Comparison of ENCODE assay signal across 2 fruit fly cellular contexts in genomic region chrX:8694066-8694822, dm6.
A peak's percentile ranks its signal among the peaks of the same experiment; 100 is the strongest.
TF ChIP-seq lines count a peak whose summit lies in the region.

No protein-coding gene starts in this region.

TF ChIP-seq in whole organism, embryonic, 481 proteins besides CTCF, POLR2A, EP300 and RAD21 (continued from another document):
- TF ChIP-seq phol (tag; optimal IDR thresholded peaks at IDR 0.05; lab: Kevin White, UChicago) (peak; percentile 29), Blimp-1 (GFP tag; optimal IDR thresholded peaks at IDR 0.05; lab: Kevin White, UChicago) (peak; percentile 23), Tbp (GFP tag; optimal IDR thresholded peaks at IDR 0.05; lab: Kevin White, UChicago) (no peak), onecut (GFP tag; IDR thresholded peaks at IDR 0.05; lab: Robert Waterston, UW) (no peak), Xrp1 (GFP tag; IDR thresholded peaks at IDR 0.05; lab: Robert Waterston, UW) (0 out of 2 replicates have a peak, but pooled peaks have one; percentile 8), grau (tag; optimal IDR thresholded peaks at IDR 0.05; lab: Kevin White, UChicago) (peak; percentile 26), CG11504 (tag; optimal IDR thresholded peaks at IDR 0.05; lab: Kevin White, UChicago) (no peak), vnd (GFP tag; IDR thresholded peaks at IDR 0.05; lab: Robert Waterston, UW; ENCODE audit: partially characterized antibody) (no peak), PHDP (tag; optimal IDR thresholded peaks at IDR 0.05; lab: Kevin White, UChicago) (peak; percentile 6), ewg (GFP tag; optimal IDR thresholded peaks at IDR 0.05; lab: Kevin White, UChicago) (peak; percentile 72), CG11696 (GFP tag; IDR thresholded peaks at IDR 0.05; lab: Robert Waterston, UW) (no peak), grn (GFP tag; optimal IDR thresholded peaks at IDR 0.05; lab: Kevin White, UChicago) (no peak), CG14710 (tag; optimal IDR thresholded peaks at IDR 0.05; lab: Kevin White, UChicago) (peak; percentile 10), usp (GFP tag; optimal IDR thresholded peaks at IDR 0.05; lab: Kevin White, UChicago) (no peak), CG18262 (tag; optimal IDR thresholded peaks at IDR 0.05; lab: Kevin White, UChicago) (peak; percentile 50), CG1832 (GFP tag; optimal IDR thresholded peaks at IDR 0.05; lab: Kevin White, UChicago) (peak; percentile 47), Nf-YC (tag; optimal IDR thresholded peaks at IDR 0.05; lab: Kevin White, UChicago) (peak; percentile 51), row (GFP tag; IDR thresholded peaks at IDR 0.05; lab: Robert Waterston, UW) (0 out of 3 replicates have a peak, but pooled peaks have one; percentile 16), CG10979 (tag; optimal IDR thresholded peaks at IDR 0.05; lab: Kevin White, UChicago) (peak; percentile 36), CG9727 (GFP tag; optimal IDR thresholded peaks at IDR 0.05; lab: Kevin White, UChicago) (peak; percentile 18), CG9437 (GFP tag; optimal IDR thresholded peaks at IDR 0.05; lab: Kevin White, UChicago) (peak; percentile 34), gem (tag; optimal IDR thresholded peaks at IDR 0.05; lab: Kevin White, UChicago) (peak; percentile 52), CG15601 (tag; optimal IDR thresholded peaks at IDR 0.05; lab: Kevin White, UChicago) (no peak), lola (GFP tag; optimal IDR thresholded peaks at IDR 0.05; lab: Kevin White, UChicago) (peak in 1 of 3 experiments; percentile 6), slbo (GFP tag; IDR thresholded peaks at IDR 0.05; lab: Robert Waterston, UW) (no peak), CG2712 (tag; optimal IDR thresholded peaks at IDR 0.05; lab: Kevin White, UChicago) (peak; percentile 39), CG2678 (tag; optimal IDR thresholded peaks at IDR 0.05; lab: Kevin White, UChicago) (peak; percentile 56), CG13424 (tag; optimal IDR thresholded peaks at IDR 0.05; lab: Kevin White, UChicago) (peak; percentile 25), croc (GFP tag; conservative IDR thresholded peaks at IDR 0.05; lab: Robert Waterston, UW) (no peak), CG4282 (GFP tag; optimal IDR thresholded peaks at IDR 0.05; lab: Kevin White, UChicago) (no peak), CG18599 (GFP tag; optimal IDR thresholded peaks at IDR 0.05; lab: Kevin White, UChicago) (peak; percentile 13), Sox102F (GFP tag; optimal IDR thresholded peaks at IDR 0.05; lab: Kevin White, UChicago) (peak; percentile 5), Max (GFP tag; optimal IDR thresholded peaks at IDR 0.05; lab: Kevin White, UChicago) (no peak), CG31441 (GFP tag; IDR thresholded peaks at IDR 0.05; lab: Robert Waterston, UW) (peak; percentile 14; the same call in 1 of the 2 replicates), toy (GFP tag; IDR thresholded peaks at IDR 0.05; lab: Robert Waterston, UW) (no peak), CG17361 (GFP tag; IDR thresholded peaks at IDR 0.05; lab: Robert Waterston, UW) (peak; percentile 58; the same call in 2 of the 3 replicates), fd96Cb (tag; optimal IDR thresholded peaks at IDR 0.05; lab: Kevin White, UChicago) (peak; percentile 6), bsh (GFP tag; optimal IDR thresholded peaks at IDR 0.05; lab: Kevin White, UChicago) (peak in 1 of 2 experiments; percentile 6)

TF ChIP-seq in whole organism, prepupa, 60 proteins besides CTCF, POLR2A, EP300 and RAD21 (continued from another document):
- TF ChIP-seq CG31627 (GFP tag; optimal IDR thresholded peaks at IDR 0.05; lab: Kevin White, UChicago) = no peak
- no peak for TF ChIP-seq CG6276 (GFP tag; optimal IDR thresholded peaks at IDR 0.05; lab: Kevin White, UChicago)
- TF ChIP-seq dsx (GFP tag; optimal IDR thresholded peaks at IDR 0.05; lab: Kevin White, UChicago; ENCODE audit: poor library complexity, severe bottlenecking) = no peak
- no peak for TF ChIP-seq Eip75B (GFP tag; optimal IDR thresholded peaks at IDR 0.05; lab: Kevin White, UChicago)
- TF ChIP-seq CG9139 (GFP tag; optimal IDR thresholded peaks at IDR 0.05; lab: Kevin White, UChicago) = no peak
- TF ChIP-seq CG8319 (GFP tag; optimal IDR thresholded peaks at IDR 0.05; lab: Kevin White, UChicago) = no peak
- TF ChIP-seq Ets96B (tag; optimal IDR thresholded peaks at IDR 0.05; lab: Kevin White, UChicago) = peak; percentile 5
- TF ChIP-seq Hr38 (GFP tag; optimal IDR thresholded peaks at IDR 0.05; lab: Kevin White, UChicago) = no peak
- TF ChIP-seq CG11902 (GFP tag; optimal IDR thresholded peaks at IDR 0.05; lab: Kevin White, UChicago) = no peak
- TF ChIP-seq fd59A (GFP tag; optimal IDR thresholded peaks at IDR 0.05; lab: Kevin White, UChicago) = no peak
- no peak for TF ChIP-seq Smox (GFP tag; optimal IDR thresholded peaks at IDR 0.05; lab: Kevin White, UChicago)
TF ChIP-seq in whole organism, prepupa: peak in this region for 8.
